Worm (Caenorhabditis elegans) whole organism, midembryonic: ENCODE measurements around the gene nspe-4.

ENCODE experiments used
- T22C8.4 ChIP-seq: fragments of 200-800 bp; sonication (Bioruptor generic); IDR thresholded peaks from 2 replicates; pipeline ENCODE4 v1.3.6; 2022; ENCODE audit warnings: missing genetic modification characterization, missing compliant biosample characterization
- cog-1 ChIP-seq: sonication (generic microtip); optimal IDR thresholded peaks from 2 replicates; lab custom pipeline; 2016; ENCODE audit warnings: missing genetic modification characterization, missing compliant biosample characterization
- flt-1 ChIP-seq: fragments of 200-800 bp; sonication (Bioruptor generic); IDR thresholded peaks from 2 replicates; pipeline ENCODE4 v1.3.6; 2022; ENCODE audit warnings: missing genetic modification characterization, missing compliant biosample characterization
- klf-2 ChIP-seq: fragments of 200-800 bp; sonication (Bioruptor generic); conservative IDR thresholded peaks from 2 replicates; pipeline ENCODE4 v1.3.6; 2022; ENCODE audit warnings: missing genetic modification reagents, missing genetic modification characterization, missing compliant biosample characterization
- med-1 ChIP-seq: sonication (generic microtip); optimal IDR thresholded peaks from 2 replicates; lab custom pipeline; 2017; ENCODE audit warnings: missing genetic modification characterization, mild to moderate bottlenecking, missing compliant biosample characterization, antibody characterized with exemption, missing genetic modification reagents; ENCODE audit not compliant: insufficient read depth
- ref-1 ChIP-seq: fragments of 200-800 bp; sonication (Bioruptor generic); conservative IDR thresholded peaks from 2 replicates; pipeline ENCODE4 v1.3.6; 2022; ENCODE audit warnings: missing genetic modification reagents, missing genetic modification characterization, missing compliant biosample characterization
- tab-1 ChIP-seq: fragments of 200-800 bp; sonication (Bioruptor generic); IDR thresholded peaks from 2 replicates; pipeline ENCODE4 v1.3.6; 2022; ENCODE audit warnings: missing genetic modification characterization, missing compliant biosample characterization
- ztf-23 ChIP-seq: fragments of 200-800 bp; sonication (Bioruptor generic); IDR thresholded peaks from 2 replicates; pipeline ENCODE4 v1.3.6; 2022; ENCODE audit warnings: missing genetic modification reagents, missing genetic modification characterization, missing compliant biosample characterization
- ztf-29 ChIP-seq: fragments of 200-800 bp; sonication (Bioruptor generic); IDR thresholded peaks from 2 replicates; pipeline ENCODE4 v1.3.6; 2022; ENCODE audit warnings: missing genetic modification reagents, missing genetic modification characterization, missing compliant biosample characterization

nspe-4 gene

DNA sequence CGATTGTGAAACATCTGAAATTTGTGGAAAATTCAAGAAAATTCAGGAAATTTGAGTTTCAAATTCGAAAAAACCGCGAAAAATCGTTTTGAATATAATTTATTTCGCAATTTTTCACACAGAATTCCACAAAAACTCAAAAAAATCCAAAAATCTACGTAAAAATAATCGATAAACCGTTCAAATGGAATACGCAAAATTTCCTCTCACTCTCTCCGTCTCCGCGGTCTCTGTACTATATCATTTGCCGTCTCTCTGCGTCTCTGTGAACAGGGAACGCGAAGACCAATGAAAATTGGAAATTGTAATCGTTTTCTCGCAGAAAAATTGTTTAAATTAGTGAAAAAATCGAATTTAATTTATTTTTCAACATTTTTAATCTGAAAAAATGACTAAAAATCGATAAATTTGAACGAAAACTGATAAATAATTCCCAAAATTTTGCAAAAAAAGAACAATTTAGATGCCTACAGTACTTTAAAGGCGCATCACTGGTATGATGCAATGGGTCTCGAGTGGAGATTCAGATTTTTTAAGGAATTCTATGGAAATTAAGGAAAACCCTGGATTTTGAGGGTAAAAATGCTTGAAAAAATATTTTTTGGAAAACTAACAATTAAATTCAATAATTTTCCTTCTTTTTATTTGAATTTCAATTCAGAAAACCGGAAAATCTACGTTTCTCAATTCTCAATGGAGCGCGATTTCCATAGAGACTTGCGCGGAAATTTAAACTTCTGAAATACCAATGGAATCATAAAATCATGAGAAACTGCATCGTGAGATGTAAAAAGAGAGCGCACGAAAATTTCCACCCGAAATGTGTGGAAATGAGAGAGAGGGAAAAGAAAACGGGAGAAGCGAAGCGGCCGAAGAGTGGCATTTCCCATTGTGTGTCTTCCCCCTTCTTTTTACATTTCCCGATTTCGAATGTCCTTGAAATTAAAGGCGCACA lies 8.4 kb upstream of the nspe-4 start, which contains the start of the genes ceh-100 and lips-15:
ceh-100 (minus strand) TSS at position 14 of the 955 bp plus-strand sequence.
lips-15 (plus strand) TSS at position 720 of the 955 bp plus-strand sequence.
- TF ChIP-seq ztf-29 (GFP tag; lab: Robert Waterston, UW) (no peak), ref-1 (GFP tag; lab: Robert Waterston, UW) (no peak), flt-1 (GFP tag; lab: Robert Waterston, UW) (no peak), T22C8.4 (GFP tag; lab: Robert Waterston, UW) (peak; percentile 44; the same call in 1 of the 2 replicates)

DNA sequence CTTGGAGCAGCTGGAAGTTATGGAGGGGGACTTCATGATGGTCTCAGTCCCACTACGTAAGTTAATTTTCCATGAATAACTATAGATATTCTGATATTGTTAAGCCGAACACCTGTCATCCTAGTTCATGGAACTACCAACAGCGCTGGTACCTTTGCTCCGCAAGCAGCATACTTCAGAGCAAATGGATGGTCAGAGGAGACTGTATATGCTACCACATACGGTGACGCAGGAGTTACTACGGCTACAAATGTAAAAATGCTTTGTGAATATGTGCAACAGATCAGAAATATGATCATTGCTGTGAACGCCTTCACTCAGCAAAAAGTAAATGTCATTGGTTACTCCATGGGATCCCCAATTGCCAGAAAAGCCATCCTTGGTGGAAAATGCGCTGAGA lies 6.2 kb upstream of the nspe-4 start:
- TF ChIP-seq T22C8.4 (GFP tag; lab: Robert Waterston, UW) (no peak), ztf-29 (GFP tag; lab: Robert Waterston, UW) (no peak), ref-1 (GFP tag; lab: Robert Waterston, UW) (no peak), cog-1 (tag; lab: Kevin White, UChicago) (no peak)

DNA sequence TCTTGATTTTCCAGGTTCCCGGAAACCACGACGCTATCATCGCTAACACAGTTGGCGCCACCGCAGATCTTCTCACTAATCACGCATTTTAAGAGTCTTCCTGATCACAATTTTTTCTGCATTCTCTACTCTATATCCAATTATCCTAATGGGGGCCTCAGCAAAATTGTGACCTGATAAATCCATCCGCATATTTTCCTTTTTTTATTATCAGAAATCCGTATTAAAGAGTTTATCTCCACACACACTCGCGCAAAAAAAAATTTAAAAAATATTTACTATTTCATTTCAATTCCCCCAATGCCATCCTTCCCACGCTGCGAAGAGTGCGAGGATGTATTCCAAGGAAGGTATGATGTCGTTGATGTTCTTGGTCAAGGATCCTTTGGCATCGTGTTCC lies 5.4 kb upstream of the nspe-4 start, which contains the start of gene Y38E10A.8:
Y38E10A.8 (plus strand) TSS at position 301 of the 400 bp plus-strand sequence.
- TF ChIP-seq T22C8.4 (GFP tag; lab: Robert Waterston, UW) (no peak), klf-2 (no peak), ztf-29 (GFP tag; lab: Robert Waterston, UW) (no peak), cog-1 (tag; lab: Kevin White, UChicago) (no peak), med-1 (GFP tag; lab: Kevin White, UChicago) (no peak), ztf-23 (GFP tag; lab: Robert Waterston, UW) (no peak), tab-1 (GFP tag; lab: Robert Waterston, UW) (no peak), ref-1 (GFP tag; lab: Robert Waterston, UW) (no peak), flt-1 (GFP tag; lab: Robert Waterston, UW) (no peak)

DNA sequence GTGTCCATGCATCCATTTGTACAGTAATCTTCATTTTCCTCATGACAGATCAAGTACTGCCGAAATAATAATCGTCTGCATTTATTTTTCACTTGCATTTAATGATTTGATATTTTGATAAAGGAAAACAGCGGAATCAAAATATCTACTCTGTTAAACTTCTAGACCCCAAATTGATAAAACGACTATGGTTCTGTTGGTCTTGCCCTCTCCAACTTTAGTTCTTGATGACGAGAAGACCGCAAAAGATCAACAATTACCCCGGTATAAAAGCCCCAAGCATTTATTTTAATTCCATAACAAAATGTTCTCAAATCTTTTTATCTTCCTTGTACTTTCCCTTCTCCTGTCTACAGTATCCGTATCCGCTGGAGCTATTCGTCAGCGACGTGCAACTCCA lies 3.7 kb upstream of the nspe-4 start, which contains the start of gene Y38E10A.9:
Y38E10A.9 (plus strand) TSS at position 301 of the 400 bp plus-strand sequence.
- no peak for TF ChIP-seq tab-1 (GFP tag; lab: Robert Waterston, UW)
- no peak for TF ChIP-seq ztf-23 (GFP tag; lab: Robert Waterston, UW)
- no peak for TF ChIP-seq cog-1 (tag; lab: Kevin White, UChicago)
- TF ChIP-seq med-1 (GFP tag; lab: Kevin White, UChicago), result no peak

DNA sequence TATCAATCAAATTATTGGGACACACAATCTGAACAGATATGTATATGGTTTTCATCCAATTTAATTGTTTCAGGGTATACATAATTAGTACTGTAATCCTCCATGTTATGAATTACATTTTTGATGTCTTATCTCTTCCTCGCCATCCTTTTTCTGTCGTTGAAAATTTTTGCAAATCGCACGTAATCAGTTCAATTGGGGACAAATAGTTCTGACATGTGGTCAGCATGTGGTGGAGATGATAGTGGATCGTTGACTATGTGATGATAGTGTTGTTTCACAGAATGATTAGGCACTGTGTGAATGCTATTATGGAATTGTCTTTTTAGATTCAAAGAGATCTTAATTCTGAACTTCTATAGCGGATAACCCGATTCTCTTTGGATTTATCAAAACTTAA lies 3.1 kb downstream of the nspe-4 start:
- no peak for TF ChIP-seq klf-2
- no peak for TF ChIP-seq tab-1 (GFP tag; lab: Robert Waterston, UW)
- no peak for TF ChIP-seq flt-1 (GFP tag; lab: Robert Waterston, UW)
- no peak for TF ChIP-seq T22C8.4 (GFP tag; lab: Robert Waterston, UW)
- no peak for TF ChIP-seq cog-1 (tag; lab: Kevin White, UChicago)
- no peak for TF ChIP-seq med-1 (GFP tag; lab: Kevin White, UChicago)
- TF ChIP-seq ztf-29 (GFP tag; lab: Robert Waterston, UW), result no peak
- TF ChIP-seq ref-1 (GFP tag; lab: Robert Waterston, UW), result no peak
- TF ChIP-seq ztf-23 (GFP tag; lab: Robert Waterston, UW), result no peak

DNA sequence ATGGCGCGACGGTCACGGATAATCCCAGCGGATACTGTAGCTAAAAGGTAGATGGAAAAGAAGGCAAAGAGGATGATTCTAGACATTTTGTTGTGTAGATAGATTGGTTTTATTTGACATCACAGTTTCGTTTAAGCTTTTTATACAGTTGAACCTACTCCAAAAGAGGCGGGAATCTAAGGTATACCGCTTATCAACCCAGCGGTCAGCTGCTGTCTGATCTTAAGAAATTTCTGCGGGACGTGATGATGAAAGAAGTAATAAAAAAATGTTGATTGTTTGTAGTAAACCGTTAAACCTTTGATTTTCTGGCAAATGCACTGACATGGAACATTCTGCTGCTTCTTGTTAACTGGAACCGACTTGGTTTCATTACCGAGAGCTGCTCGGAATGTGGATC lies 3.8 kb downstream of the nspe-4 start, which contains the start of gene nspe-6:
nspe-6 (minus strand) TSS at position 101 of the 400 bp plus-strand sequence.
- TF ChIP-seq med-1 (GFP tag; lab: Kevin White, UChicago), result no peak
- TF ChIP-seq ztf-23 (GFP tag; lab: Robert Waterston, UW), result no peak
- TF ChIP-seq ztf-29 (GFP tag; lab: Robert Waterston, UW), result no peak
- TF ChIP-seq flt-1 (GFP tag; lab: Robert Waterston, UW), result no peak
- no peak for TF ChIP-seq cog-1 (tag; lab: Kevin White, UChicago)
- TF ChIP-seq T22C8.4 (GFP tag; lab: Robert Waterston, UW), result no peak
- TF ChIP-seq ref-1 (GFP tag; lab: Robert Waterston, UW), result no peak
- no peak for TF ChIP-seq tab-1 (GFP tag; lab: Robert Waterston, UW)
- TF ChIP-seq klf-2, result no peak

DNA sequence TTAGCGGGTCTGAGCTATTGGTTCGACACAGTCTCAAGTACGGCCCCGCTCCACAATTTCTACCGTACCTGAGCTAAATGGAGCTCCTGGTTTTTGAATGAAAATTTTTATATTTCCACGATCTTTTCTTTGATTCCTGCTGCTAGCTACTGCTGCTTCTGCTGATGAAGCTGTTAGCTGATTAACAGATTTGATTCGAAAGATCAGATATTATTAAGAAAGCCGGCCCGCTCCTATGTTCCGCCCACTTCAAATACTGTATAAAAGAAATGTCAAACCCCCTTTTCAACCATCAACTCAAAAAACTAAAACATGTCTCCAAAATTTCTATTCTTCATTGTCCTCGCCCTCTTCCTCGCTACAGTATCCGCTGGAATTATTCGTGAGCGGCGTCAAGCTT lies 5.3 kb downstream of the nspe-4 start, which contains the start of gene nspe-3:
nspe-3 (plus strand) TSS at position 301 of the 400 bp plus-strand sequence.
- TF ChIP-seq med-1 (GFP tag; lab: Kevin White, UChicago), result no peak
- no peak for TF ChIP-seq ztf-29 (GFP tag; lab: Robert Waterston, UW)
- TF ChIP-seq T22C8.4 (GFP tag; lab: Robert Waterston, UW), result no peak
- TF ChIP-seq flt-1 (GFP tag; lab: Robert Waterston, UW), result no peak
- TF ChIP-seq cog-1 (tag; lab: Kevin White, UChicago), result no peak
- no peak for TF ChIP-seq ref-1 (GFP tag; lab: Robert Waterston, UW)
- no peak for TF ChIP-seq tab-1 (GFP tag; lab: Robert Waterston, UW)
- TF ChIP-seq klf-2, result no peak
- no peak for TF ChIP-seq ztf-23 (GFP tag; lab: Robert Waterston, UW)

DNA sequence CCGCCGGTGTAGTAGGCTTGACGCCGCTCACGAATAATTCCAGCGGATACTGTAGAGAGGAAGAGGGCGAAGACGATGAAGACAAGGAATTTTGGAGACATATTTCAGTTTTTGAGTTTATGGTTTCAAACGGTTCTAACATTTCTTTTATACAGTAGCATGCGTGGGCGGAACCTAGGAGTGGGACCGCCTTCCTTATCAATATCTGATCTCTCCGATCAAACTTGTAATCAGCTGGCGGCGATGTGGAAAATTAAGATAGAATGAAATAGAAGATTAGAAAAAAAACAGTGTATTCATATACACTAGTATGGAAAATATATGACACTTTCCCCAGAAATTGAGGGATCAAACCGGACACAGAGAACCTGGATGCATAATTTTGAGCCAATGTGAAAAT lies 7.0 kb downstream of the nspe-4 start, which contains the start of gene nspe-2:
nspe-2 (minus strand) TSS at position 101 of the 400 bp plus-strand sequence.
- no peak for TF ChIP-seq tab-1 (GFP tag; lab: Robert Waterston, UW)
- TF ChIP-seq ztf-29 (GFP tag; lab: Robert Waterston, UW), result no peak
- TF ChIP-seq ref-1 (GFP tag; lab: Robert Waterston, UW), result no peak
- TF ChIP-seq T22C8.4 (GFP tag; lab: Robert Waterston, UW), result no peak
- TF ChIP-seq cog-1 (tag; lab: Kevin White, UChicago), result no peak
- no peak for TF ChIP-seq flt-1 (GFP tag; lab: Robert Waterston, UW)
- TF ChIP-seq klf-2, result no peak
- no peak for TF ChIP-seq med-1 (GFP tag; lab: Kevin White, UChicago)
- no peak for TF ChIP-seq ztf-23 (GFP tag; lab: Robert Waterston, UW)
